Worm (Caenorhabditis elegans) whole organism, L1 larva: Measurements from ENCODE around the gene mdl-1.

ENCODE experiments used
- ama-1 ChIP-seq: fragments of 150-350 bp; optimal IDR thresholded peaks from 2 replicates; lab custom pipeline; 2014
- ceh-63 ChIP-seq: fragments of 200-800 bp; sonication (Bioruptor generic); optimal IDR thresholded peaks from 2 replicates; lab custom pipeline; 2018; ENCODE audit warnings: mild to moderate bottlenecking, missing genetic modification characterization, missing compliant biosample characterization
- ets-5 ChIP-seq: fragments of 200-800 bp; sonication (Bioruptor generic); IDR thresholded peaks from 2 replicates; pipeline ENCODE4 v1.3.6; 2022; ENCODE audit warnings: missing genetic modification characterization, missing compliant biosample characterization
- fkh-10 ChIP-seq: sonication (generic microtip); optimal IDR thresholded peaks from 2 replicates; lab custom pipeline; 2017; ENCODE audit warnings: missing biosample characterization, missing genetic modification reagents, missing genetic modification characterization
- fos-1 ChIP-seq: fragments of 150-350 bp; optimal IDR thresholded peaks from 2 replicates; lab custom pipeline; 2014; ENCODE audit warnings: missing biosample characterization, missing genetic modification characterization
- lin-13 ChIP-seq: fragments of 150-350 bp; optimal IDR thresholded peaks from 2 replicates; lab custom pipeline; 2014; ENCODE audit warnings: missing biosample characterization, missing genetic modification reagents, missing genetic modification characterization
- lin-14 ChIP-seq: fragments of 200-800 bp; sonication (Bioruptor generic); optimal IDR thresholded peaks from 2 replicates; lab custom pipeline; 2018; ENCODE audit warnings: mild to moderate bottlenecking, missing genetic modification characterization, moderate library complexity, missing compliant biosample characterization
- mdl-1 ChIP-seq, 2 experiments: fragments of 150-350 bp; optimal IDR thresholded peaks; 2 replicates each; lab custom pipeline; 2014 to 2017; ENCODE audit warnings: missing biosample characterization in 2 of 2, missing genetic modification characterization in 2 of 2, inconsistent platforms in 1 of 2
- nhr-84 ChIP-seq: sonication (generic microtip); optimal IDR thresholded peaks from 2 replicates; lab custom pipeline; 2017; ENCODE audit warnings: missing biosample characterization, missing genetic modification characterization
- unc-62 ChIP-seq: fragments of 150-350 bp; optimal IDR thresholded peaks from 2 replicates; lab custom pipeline; 2014; ENCODE audit warnings: missing biosample characterization, missing genetic modification reagents, missing genetic modification characterization
- ztf-11 ChIP-seq, 2 experiments: sonication (generic microtip); optimal IDR thresholded peaks; 2 replicates each; lab custom pipeline; 2016 to 2017; ENCODE audit warnings: missing genetic modification characterization in 2 of 2, missing biosample characterization in 1 of 2, missing compliant biosample characterization in 1 of 2

- TF ChIP-seq ama-1 (lab: Kevin White, UChicago) (no peak), fkh-10 (GFP tag; lab: Kevin White, UChicago) (no peak), fos-1 (no peak), lin-13 (GFP tag; lab: Kevin White, UChicago) (no peak), nhr-84 (tag; lab: Kevin White, UChicago) (no peak), unc-62 (GFP tag; lab: Kevin White, UChicago) (no peak), ztf-11 (tag; optimal IDR thresholded peaks at IDR 0.05; lab: Kevin White, UChicago) (no peak), lin-14 (GFP tag; lab: Kevin White, UChicago) (no peak), mdl-1 (tag; optimal IDR thresholded peaks at IDR 0.05; lab: Kevin White, UChicago) (no peak), ceh-63 (GFP tag; lab: Kevin White, UChicago) (no peak), ets-5 (no peak)
Measured at ce11 chrX:6743344-6743743, 1.2 kb downstream of the mdl-1 start.
